Fruit fly (Drosophila melanogaster): ENCODE data around the gene CG13392.

CG13392 gene

dm6 chr2L:8362955-8363285 is 19.7 kb downstream of the CG13392 start:
- no peak for TF ChIP-seq CG17801 (GFP tag; optimal IDR thresholded peaks at IDR 0.05; ENCODE audit: partially characterized antibody)

dm6 chr2L:8362273-8362954 is 20.2 kb downstream of the CG13392 start, which contains the start of gene CG7627:
TSS of gene CG7627 (minus strand) at chr2L:8362469.
- peak; percentile 63 for TF ChIP-seq CG17801 (GFP tag; optimal IDR thresholded peaks at IDR 0.05; ENCODE audit: partially characterized antibody)

- peak; percentile 89 for TF ChIP-seq CG17801 (GFP tag; optimal IDR thresholded peaks at IDR 0.05; ENCODE audit: partially characterized antibody)
Measured at dm6 chr2L:8361204-8361952, 21.2 kb downstream of the CG13392 start.

dm6 chr2L:8355419-8355818 is 27.2 kb downstream of the CG13392 start:
- no peak for TF ChIP-seq CG17801 (GFP tag; optimal IDR thresholded peaks at IDR 0.05; ENCODE audit: partially characterized antibody)

- no peak for TF ChIP-seq CG17801 (GFP tag; optimal IDR thresholded peaks at IDR 0.05; ENCODE audit: partially characterized antibody)
Measured at dm6 chr2L:8351864-8352263, 30.7 kb downstream of the CG13392 start, which contains the start of gene Mur29B. TSS of gene Mur29B (plus strand) at chr2L:8352187.

- TF ChIP-seq CG17801 (GFP tag; optimal IDR thresholded peaks at IDR 0.05; ENCODE audit: partially characterized antibody), result no peak
Measured at dm6 chr2L:8351333-8351732, 31.3 kb downstream of the CG13392 start.

- no peak for TF ChIP-seq CG17801 (GFP tag; optimal IDR thresholded peaks at IDR 0.05; ENCODE audit: partially characterized antibody)
Measured at dm6 chr2L:8350560-8351171, 31.9 kb downstream of the CG13392 start.

- TF ChIP-seq CG17801 (GFP tag; optimal IDR thresholded peaks at IDR 0.05; ENCODE audit: partially characterized antibody), result no peak
Measured at dm6 chr2L:8346260-8346659, 36.3 kb downstream of the CG13392 start, which contains the start of gene CG7778. TSS of gene CG7778 (plus strand) at chr2L:8346620.

- TF ChIP-seq CG17801 (GFP tag; optimal IDR thresholded peaks at IDR 0.05; ENCODE audit: partially characterized antibody), result no peak
Measured at dm6 chr2L:8344536-8344935, 38.1 kb downstream of the CG13392 start.

- TF ChIP-seq CG17801 (GFP tag; optimal IDR thresholded peaks at IDR 0.05; ENCODE audit: partially characterized antibody), result no peak
Measured at dm6 chr2L:8342395-8342794, 40.2 kb downstream of the CG13392 start, which contains the start of gene CG14273. TSS of gene CG14273 (plus strand) at chr2L:8342695.

- TF ChIP-seq CG17801 (GFP tag; optimal IDR thresholded peaks at IDR 0.05; ENCODE audit: partially characterized antibody), result no peak
Measured at dm6 chr2L:8339751-8340349, 42.8 kb downstream of the CG13392 start.

- TF ChIP-seq CG17801 (GFP tag; optimal IDR thresholded peaks at IDR 0.05; ENCODE audit: partially characterized antibody), result no peak
Measured at dm6 chr2L:8338039-8338438, 44.6 kb downstream of the CG13392 start, which contains the start of gene witty. TSS of gene witty (plus strand) at chr2L:8338287.

- TF ChIP-seq CG17801 (GFP tag; optimal IDR thresholded peaks at IDR 0.05; ENCODE audit: partially characterized antibody), result no peak
Measured at dm6 chr2L:8334705-8335104, 47.9 kb downstream of the CG13392 start.

- TF ChIP-seq CG17801 (GFP tag; optimal IDR thresholded peaks at IDR 0.05; ENCODE audit: partially characterized antibody), result no peak
Measured at dm6 chr2L:8333624-8334023, 49.0 kb downstream of the CG13392 start.

dm6 chr2L:8333185-8333584 is 49.4 kb downstream of the CG13392 start:
- TF ChIP-seq CG17801 (GFP tag; optimal IDR thresholded peaks at IDR 0.05; ENCODE audit: partially characterized antibody), result no peak
